Fruit fly (Drosophila melanogaster): ENCODE results near the gene CG43093.

Gene CG43093

dm6 chr3R:22767599-22767998, 2.5 kb downstream of the CG43093 start, which contains the start of gene CG13841:
Gene CG13841, minus strand, starts transcription at chr3R:22767699.
- TF ChIP-seq CG17801 (GFP tag; optimal IDR thresholded peaks at IDR 0.05; ENCODE audit: partially characterized antibody) = no peak

dm6 chr3R:22766072-22766471, 4.0 kb downstream of the CG43093 start, which contains the start of gene Nepl15:
Gene Nepl15, minus strand, starts transcription at chr3R:22766172.
- no peak for TF ChIP-seq CG17801 (GFP tag; optimal IDR thresholded peaks at IDR 0.05; ENCODE audit: partially characterized antibody)

DNA sequence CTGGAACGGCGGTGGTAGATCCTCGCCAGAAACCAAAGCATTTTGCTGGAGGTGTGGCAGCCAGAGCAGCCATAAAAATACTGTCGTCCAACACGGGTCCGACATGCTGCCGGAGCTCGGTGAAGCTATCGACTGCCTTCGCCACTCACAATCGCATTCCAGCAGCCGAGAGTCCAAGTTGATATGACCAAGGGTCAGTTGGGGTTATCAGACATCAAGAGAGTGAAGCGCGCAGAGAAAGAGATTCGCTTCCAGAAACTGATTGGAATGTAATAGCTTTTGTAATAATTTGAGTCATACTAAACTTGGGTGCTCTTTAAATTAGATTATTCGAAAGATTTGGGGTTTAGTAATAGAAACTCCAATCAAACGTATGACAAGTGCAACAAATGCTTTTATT, 6.5 kb downstream of the CG43093 start, which contains the start of gene Nepl14:
Nepl14 (minus strand) TSS at position 125 of the 400 bp plus-strand sequence.
- TF ChIP-seq CG17801 (GFP tag; optimal IDR thresholded peaks at IDR 0.05; ENCODE audit: partially characterized antibody) = no peak

- TF ChIP-seq CG17801 (GFP tag; optimal IDR thresholded peaks at IDR 0.05; ENCODE audit: partially characterized antibody) = no peak
These were observed 9.1 kb downstream of the CG43093 start, which contains the start of gene Nepl13 for dm6 chr3R:22760988-22761387. Gene Nepl13, minus strand, starts transcription at chr3R:22761076.

- no peak for TF ChIP-seq CG17801 (GFP tag; optimal IDR thresholded peaks at IDR 0.05; ENCODE audit: partially characterized antibody)
These were observed 13.0 kb downstream of the CG43093 start for dm6 chr3R:22757117-22757516.

- TF ChIP-seq CG17801 (GFP tag; optimal IDR thresholded peaks at IDR 0.05; ENCODE audit: partially characterized antibody) = no peak
These were observed 13.8 kb downstream of the CG43093 start for dm6 chr3R:22756289-22756688.

- TF ChIP-seq CG17801 (GFP tag; optimal IDR thresholded peaks at IDR 0.05; ENCODE audit: partially characterized antibody) = no peak
These were observed 14.8 kb downstream of the CG43093 start for dm6 chr3R:22755187-22755777.

DNA sequence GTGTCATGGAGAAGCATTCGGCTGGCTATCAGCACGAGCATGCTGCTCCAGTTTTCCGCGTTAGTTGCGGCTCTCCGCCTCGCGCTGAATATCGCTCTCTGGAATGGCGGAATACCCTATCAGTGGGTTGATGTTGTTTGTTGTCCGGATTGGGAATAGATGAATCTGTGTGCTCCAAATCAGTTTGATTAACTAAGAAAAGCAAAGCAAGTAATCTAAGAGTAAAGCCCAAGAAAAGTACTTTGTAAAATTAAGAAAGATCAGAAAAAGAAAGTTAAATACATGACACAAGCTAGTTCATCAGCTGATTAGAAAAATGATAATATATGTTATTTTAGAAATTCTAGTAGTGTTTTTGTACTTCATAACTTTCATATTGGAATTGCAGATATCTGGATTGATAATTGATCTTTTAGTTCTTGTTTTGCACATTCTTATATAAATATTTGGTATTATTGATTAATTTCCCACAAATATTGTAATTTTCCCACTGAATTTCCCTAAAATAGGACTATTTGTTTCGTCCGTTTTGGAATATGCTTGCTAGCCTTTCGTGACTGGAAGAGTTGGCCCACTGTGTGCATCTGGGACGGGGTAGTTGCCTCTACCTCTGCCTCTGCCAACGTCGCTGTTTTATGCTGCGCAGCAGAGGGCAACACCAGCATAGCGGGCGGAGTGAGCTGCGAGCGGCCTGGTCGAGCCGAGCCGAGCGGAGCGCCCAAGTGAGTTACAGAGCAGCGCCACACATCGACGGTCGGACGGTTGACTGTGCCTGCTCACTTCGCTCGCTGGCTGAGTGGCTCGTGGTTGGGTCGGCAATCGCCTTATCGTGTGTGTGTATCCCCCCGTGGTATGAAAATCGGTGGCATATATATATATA, 16.0 kb downstream of the CG43093 start:
- TF ChIP-seq CG17801 (GFP tag; optimal IDR thresholded peaks at IDR 0.05; ENCODE audit: partially characterized antibody) = no peak

- TF ChIP-seq CG17801 (GFP tag; optimal IDR thresholded peaks at IDR 0.05; ENCODE audit: partially characterized antibody) = no peak
These were observed 16.6 kb downstream of the CG43093 start for dm6 chr3R:22753600-22753894.

DNA sequence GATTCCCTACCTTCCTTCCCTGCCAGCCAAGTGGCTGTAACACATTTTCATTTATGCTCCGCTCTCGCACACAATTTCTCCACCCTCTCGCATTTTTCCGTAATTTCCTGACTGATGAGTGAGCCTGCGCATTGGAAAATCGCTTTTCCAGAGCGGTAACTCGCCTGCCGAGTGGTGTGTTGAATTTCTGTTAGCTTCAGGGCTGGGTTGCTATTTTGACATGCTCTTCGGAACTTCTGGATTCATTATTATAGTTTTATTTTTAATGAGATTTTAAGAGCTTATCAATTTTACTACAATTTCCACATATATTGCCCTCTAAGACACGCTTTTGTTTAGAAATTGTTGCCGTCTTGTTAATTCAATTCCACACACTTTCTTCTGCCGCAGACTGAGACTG, 17.2 kb downstream of the CG43093 start:
- no peak for TF ChIP-seq CG17801 (GFP tag; optimal IDR thresholded peaks at IDR 0.05; ENCODE audit: partially characterized antibody)

DNA sequence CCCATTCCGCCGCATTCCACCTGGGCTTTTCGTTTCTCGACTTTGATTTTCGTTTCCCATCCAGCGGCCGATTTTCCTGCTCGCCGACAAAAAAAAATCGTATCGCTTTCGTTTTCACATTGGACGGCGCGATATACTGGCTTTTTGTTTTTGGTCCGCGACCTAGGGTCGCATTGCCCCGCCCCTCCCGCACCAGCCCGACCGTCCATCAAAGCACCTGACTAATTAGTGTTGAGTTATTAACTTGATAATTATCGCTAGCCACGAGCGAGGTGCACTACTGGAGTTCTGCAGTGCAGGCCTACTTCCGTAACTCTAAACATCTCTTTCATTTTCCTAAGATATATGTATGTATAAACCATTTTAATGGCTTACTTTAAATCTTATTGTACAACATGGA, 18.4 kb downstream of the CG43093 start:
- TF ChIP-seq CG17801 (GFP tag; optimal IDR thresholded peaks at IDR 0.05; ENCODE audit: partially characterized antibody) = no peak

DNA sequence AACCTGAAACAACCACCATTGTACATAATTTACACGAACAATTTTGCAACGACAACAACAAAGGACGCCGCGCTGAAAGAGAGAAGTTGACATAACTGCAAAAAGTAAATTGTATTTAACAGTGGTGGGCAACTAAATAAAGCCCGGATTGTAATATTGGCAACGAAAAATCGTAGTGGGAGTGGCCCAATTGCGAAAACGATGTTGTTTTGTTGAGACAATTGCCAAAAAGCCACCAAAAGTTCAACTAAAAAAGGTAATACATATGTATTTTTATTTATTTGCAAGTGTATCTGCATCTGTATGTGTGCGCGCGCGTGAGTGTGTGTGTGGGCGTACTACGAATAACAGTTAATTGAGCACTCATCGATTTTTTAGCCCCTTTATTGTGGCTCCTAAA, 19.0 kb downstream of the CG43093 start:
- no peak for TF ChIP-seq CG17801 (GFP tag; optimal IDR thresholded peaks at IDR 0.05; ENCODE audit: partially characterized antibody)

DNA sequence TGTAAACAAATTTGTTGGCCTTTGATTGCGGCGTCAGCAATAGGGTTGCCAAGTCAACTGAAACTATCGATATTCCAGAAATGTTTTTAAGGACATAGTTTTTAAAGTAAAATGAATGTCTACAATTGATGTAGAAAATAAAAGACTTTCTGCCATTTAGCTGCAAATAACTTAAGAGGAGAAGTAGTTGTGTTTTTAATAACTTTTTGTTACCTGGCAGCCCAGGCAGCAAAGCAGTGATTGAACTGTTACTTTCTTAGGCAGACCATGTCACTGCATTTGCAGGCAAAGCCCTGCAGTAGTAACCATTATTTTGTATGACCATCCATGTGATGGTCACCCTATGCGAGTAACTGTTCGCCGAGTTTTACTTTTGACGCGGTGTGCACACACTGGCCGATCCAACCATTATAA, 19.6 kb downstream of the CG43093 start, which contains the start of the genes rumi, CG7029 and Usp12-46:
rumi (minus strand) TSS at position 64 of the 414 bp plus-strand sequence.
CG7029 (plus strand) TSS at position 368 of the 414 bp plus-strand sequence.
Usp12-46 (plus strand) TSS at position 368 of the 414 bp plus-strand sequence.
- TF ChIP-seq CG17801 (GFP tag; optimal IDR thresholded peaks at IDR 0.05; ENCODE audit: partially characterized antibody) = peak; percentile 67

- no peak for TF ChIP-seq CG17801 (GFP tag; optimal IDR thresholded peaks at IDR 0.05; ENCODE audit: partially characterized antibody)
These were observed 20.1 kb downstream of the CG43093 start for dm6 chr3R:22750039-22750438.

- TF ChIP-seq CG17801 (GFP tag; optimal IDR thresholded peaks at IDR 0.05; ENCODE audit: partially characterized antibody) = no peak
These were observed 21.2 kb downstream of the CG43093 start, which contains the start of gene CG31139 for dm6 chr3R:22748956-22749355. Gene CG31139, minus strand, starts transcription at chr3R:22749056.

Measured in ovary, adult (tissue).